Fruit fly (Drosophila melanogaster): ENCODE results near the gene gudu.
A peak's percentile ranks its signal among the peaks of the same experiment; 100 is the strongest.

gudu gene

DNA sequence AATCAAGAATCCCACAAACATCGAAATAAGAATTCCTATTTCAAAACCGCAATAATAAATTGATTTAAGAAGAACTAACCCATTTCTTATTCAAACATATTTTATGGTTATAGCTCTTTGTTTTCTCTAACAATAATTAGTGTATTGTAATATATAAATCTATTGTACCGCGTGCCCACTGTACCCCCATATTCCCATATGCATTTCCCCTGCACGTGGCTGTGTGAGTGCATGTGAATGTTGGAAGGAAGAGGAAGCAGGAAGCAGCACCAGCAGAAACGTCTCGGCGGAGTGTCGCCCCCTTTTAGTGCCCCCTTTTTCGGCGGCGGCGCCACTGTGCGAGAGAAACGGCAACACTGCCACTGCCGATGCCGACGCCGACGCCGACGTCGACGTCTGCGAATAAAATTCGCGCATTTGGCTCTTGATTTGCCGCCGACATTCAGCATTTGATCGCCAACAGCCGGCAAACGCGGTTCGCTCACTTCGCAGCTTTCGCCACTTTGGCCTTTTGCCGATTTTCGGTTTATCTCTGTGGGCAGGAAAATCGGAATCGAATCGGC is 35.1 kb downstream of the gudu start (continued):
- TF ChIP-seq CG7987 (GFP tag; optimal IDR thresholded peaks at IDR 0.05) = peak; percentile 44
- no peak for TF ChIP-seq CG17612 (GFP tag; IDR thresholded peaks at IDR 0.05)
- no peak for TF ChIP-seq jumu (GFP tag; optimal IDR thresholded peaks at IDR 0.05)
- TF ChIP-seq HHEX (GFP tag; optimal IDR thresholded peaks at IDR 0.05) = peak; percentile 17
- peak; percentile 89 for TF ChIP-seq grau (tag; optimal IDR thresholded peaks at IDR 0.05)
- no peak for TF ChIP-seq zen (tag; optimal IDR thresholded peaks at IDR 0.05)
- TF ChIP-seq CG13775 (GFP tag; optimal IDR thresholded peaks at IDR 0.05) = peak; percentile 34
- TF ChIP-seq pfk (GFP tag; optimal IDR thresholded peaks at IDR 0.05) = no peak
- no peak for TF ChIP-seq CG6654 (GFP tag; optimal IDR thresholded peaks at IDR 0.05)
- TF ChIP-seq tin (GFP tag; optimal IDR thresholded peaks at IDR 0.05) = no peak
- TF ChIP-seq pum (GFP tag; optimal IDR thresholded peaks at IDR 0.05) = no peak
- TF ChIP-seq gt (GFP tag; IDR thresholded peaks at IDR 0.05) = no peak
- TF ChIP-seq esg (GFP tag; conservative IDR thresholded peaks at IDR 0.05) = peak; percentile 46; the same call in 1 of the 2 replicates
- no peak for TF ChIP-seq tap (tag; optimal IDR thresholded peaks at IDR 0.05)
- no peak for TF ChIP-seq CG6765 (GFP tag; optimal IDR thresholded peaks at IDR 0.05)
- TF ChIP-seq Atf-2 (GFP tag; optimal IDR thresholded peaks at IDR 0.05) = no peak
- no peak for TF ChIP-seq klu (GFP tag; IDR thresholded peaks at IDR 0.05)
- TF ChIP-seq CG32532 (GFP tag; IDR thresholded peaks at IDR 0.05) = peak; percentile 82
- peak; percentile 10 for TF ChIP-seq dmrt11E (tag; optimal IDR thresholded peaks at IDR 0.05)
- TF ChIP-seq sens (GFP tag) = peak; percentile 19
- TF ChIP-seq CG1647 (GFP tag; optimal IDR thresholded peaks at IDR 0.05) = peak; percentile 4
- TF ChIP-seq CG12155 (GFP tag; optimal IDR thresholded peaks at IDR 0.05) = peak; percentile 45
- TF ChIP-seq CG11723 (GFP tag; optimal IDR thresholded peaks at IDR 0.05) = no peak
- no peak; the same call in 1 of the 2 replicates for TF ChIP-seq CG7372 (GFP tag; IDR thresholded peaks at IDR 0.05)
- TF ChIP-seq bab2 (GFP tag; optimal IDR thresholded peaks at IDR 0.05) = no peak
- no peak for TF ChIP-seq tll (GFP tag; optimal IDR thresholded peaks at IDR 0.05)
- peak; percentile 65 for TF ChIP-seq ranshi (GFP tag; IDR thresholded peaks at IDR 0.05)
- no peak for TF ChIP-seq sim (GFP tag; IDR thresholded peaks at IDR 0.05)
- TF ChIP-seq ftz-f1 (GFP tag; optimal IDR thresholded peaks at IDR 0.05) = peak; percentile 25
- TF ChIP-seq ash1 (GFP tag; optimal IDR thresholded peaks at IDR 0.05) = no peak
- no peak for TF ChIP-seq CG3838 (GFP tag; optimal IDR thresholded peaks at IDR 0.05)
- no peak for TF ChIP-seq CG10979 (tag; optimal IDR thresholded peaks at IDR 0.05)
- no peak for TF ChIP-seq NC2β (GFP tag; optimal IDR thresholded peaks at IDR 0.05)
- TF ChIP-seq Myb (GFP tag; optimal IDR thresholded peaks at IDR 0.05) = peak; percentile 26
- peak; percentile 54; the same call in 1 of the 2 replicates for TF ChIP-seq al (GFP tag; IDR thresholded peaks at IDR 0.05)
- TF ChIP-seq CG33213 (GFP tag; optimal IDR thresholded peaks at IDR 0.05) = peak; percentile 21
- TF ChIP-seq Fer2 (tag; optimal IDR thresholded peaks at IDR 0.05) = no peak
- peak; percentile 5 for TF ChIP-seq CG2202 (tag; optimal IDR thresholded peaks at IDR 0.05)
- TF ChIP-seq sisA (GFP tag; IDR thresholded peaks at IDR 0.05) = peak; percentile 53
- no peak for TF ChIP-seq CG10267 (tag; optimal IDR thresholded peaks at IDR 0.05)
- no peak for TF ChIP-seq CG11696 (GFP tag; IDR thresholded peaks at IDR 0.05)
- peak; percentile 1 for TF ChIP-seq twi (tag; optimal IDR thresholded peaks at IDR 0.05)
- TF ChIP-seq Sry-β (GFP tag; optimal IDR thresholded peaks at IDR 0.05) = peak; percentile 10
- no peak for TF ChIP-seq sd (tag; optimal IDR thresholded peaks at IDR 0.05)
- no peak for TF ChIP-seq CoRest (tag; optimal IDR thresholded peaks at IDR 0.05)
- no peak for TF ChIP-seq mld (GFP tag; IDR thresholded peaks at IDR 0.05; ENCODE audit: partially characterized antibody)
- no peak for TF ChIP-seq CG12104 (GFP tag; optimal IDR thresholded peaks at IDR 0.05)
- no peak for TF ChIP-seq pita (GFP tag; optimal IDR thresholded peaks at IDR 0.05)
- no peak for TF ChIP-seq CG15073 (GFP tag; optimal IDR thresholded peaks at IDR 0.05)
- no peak for TF ChIP-seq CG15601 (tag; optimal IDR thresholded peaks at IDR 0.05)
- peak; percentile 23 for TF ChIP-seq NK7.1 (GFP tag; optimal IDR thresholded peaks at IDR 0.05)

Data from whole organism, embryonic.